Worm (Caenorhabditis elegans): ENCODE measurements around the gene ZC190.6.

DNA sequence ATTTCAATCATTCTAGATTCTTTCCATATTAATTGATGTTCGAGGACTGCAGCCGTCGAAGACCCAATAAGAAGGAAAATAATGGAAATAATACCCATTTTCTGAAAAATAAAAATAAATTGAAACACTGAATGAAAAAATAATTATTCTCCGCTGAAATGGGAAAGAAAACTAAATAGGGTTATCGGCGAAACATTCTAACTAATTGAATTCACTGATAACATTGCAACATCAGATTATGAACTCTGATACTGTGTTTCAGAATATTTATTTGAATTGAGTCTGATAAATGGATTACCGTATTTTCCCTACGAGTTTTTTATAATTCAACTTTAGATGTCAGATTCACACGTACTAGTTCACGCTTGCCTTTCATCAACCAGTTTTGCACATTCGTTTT, 34.0 kb downstream of the ZC190.6 start, which contains the start of gene asp-13:
- TF ChIP-seq nfya-1 (tag; optimal IDR thresholded peaks at IDR 0.05): no peak
- TF ChIP-seq pag-3 (tag; optimal IDR thresholded peaks at IDR 0.05; ENCODE audit: borderline replicate concordance): no peak
- TF ChIP-seq pha-4 (tag; optimal IDR thresholded peaks at IDR 0.05): no peak
- TF ChIP-seq sox-2 (GFP tag; IDR thresholded peaks at IDR 0.05): no peak

All from whole organism, late embryonic.